Worm (Caenorhabditis elegans) whole organism, midembryonic: ENCODE results near the gene R05G9R.1.

Experiments used
- cog-1 ChIP-seq: sonication (generic microtip); optimal IDR thresholded peaks from 2 replicates; lab custom pipeline; 2016; ENCODE audit warnings: missing genetic modification characterization, missing compliant biosample characterization
- flt-1 ChIP-seq: fragments of 200-800 bp; sonication (Bioruptor generic); IDR thresholded peaks from 2 replicates; pipeline ENCODE4 v1.3.6; 2022; ENCODE audit warnings: missing genetic modification characterization, missing compliant biosample characterization
- klf-2 ChIP-seq: fragments of 200-800 bp; sonication (Bioruptor generic); conservative IDR thresholded peaks from 2 replicates; pipeline ENCODE4 v1.3.6; 2022; ENCODE audit warnings: missing genetic modification reagents, missing genetic modification characterization, missing compliant biosample characterization
- ref-1 ChIP-seq: fragments of 200-800 bp; sonication (Bioruptor generic); conservative IDR thresholded peaks from 2 replicates; pipeline ENCODE4 v1.3.6; 2022; ENCODE audit warnings: missing genetic modification reagents, missing genetic modification characterization, missing compliant biosample characterization
- ztf-29 ChIP-seq: fragments of 200-800 bp; sonication (Bioruptor generic); IDR thresholded peaks from 2 replicates; pipeline ENCODE4 v1.3.6; 2022; ENCODE audit warnings: missing genetic modification reagents, missing genetic modification characterization, missing compliant biosample characterization

- TF ChIP-seq cog-1: no peak
- TF ChIP-seq klf-2 (GFP tag; lab: Robert Waterston, UW): no peak
- no peak for TF ChIP-seq ref-1
- TF ChIP-seq flt-1 (GFP tag; lab: Robert Waterston, UW): no peak
- TF ChIP-seq ztf-29 (GFP tag; lab: Robert Waterston, UW): no peak
Measured at ce11 chrII:6482102-6482501, 31.7 kb downstream of the R05G9R.1 start, which contains the start of gene del-10.
